Comparison of ENCODE assay signal across 1 fruit fly cellular context in genomic region chrX:14215834-14216233, dm6.
TF ChIP-seq lines count a peak whose summit lies in the region.

No protein-coding gene starts in this region.

TF ChIP-seq in whole organism, embryonic, 481 proteins besides CTCF, POLR2A, EP300 and RAD21 (continued from another document):
- TF ChIP-seq NfI (GFP tag; optimal IDR thresholded peaks at IDR 0.05; lab: Kevin White, UChicago) (peak; percentile 16), CG7839 (tag; optimal IDR thresholded peaks at IDR 0.05; lab: Kevin White, UChicago) (peak; percentile 12)
TF ChIP-seq in whole organism, embryonic: peak in this region for 17.
